Worm (Caenorhabditis elegans): ENCODE results near the gene ZC53.22.

- TF ChIP-seq him-1 (tag; optimal IDR thresholded peaks at IDR 0.05) (peak; percentile 69), dao-5 (tag; optimal IDR thresholded peaks at IDR 0.05) (no peak)
Measured at ce11 chrX:1909353-1909752, 12.8 kb downstream of the ZC53.22 start.

Data from whole organism, L4/young adult.